Fruit fly (Drosophila melanogaster) S2 (cell line): ENCODE data around the gene ninaE.

Experiments
- CG8478 ChIP-seq: fragments of >200 bp; optimal IDR thresholded peaks from 2 replicates; lab custom pipeline; 2018
- CTCF ChIP-seq, 2 experiments: fragments of >200 bp; optimal IDR thresholded peaks; 2 replicates each; lab custom pipeline; 2018

DNA sequence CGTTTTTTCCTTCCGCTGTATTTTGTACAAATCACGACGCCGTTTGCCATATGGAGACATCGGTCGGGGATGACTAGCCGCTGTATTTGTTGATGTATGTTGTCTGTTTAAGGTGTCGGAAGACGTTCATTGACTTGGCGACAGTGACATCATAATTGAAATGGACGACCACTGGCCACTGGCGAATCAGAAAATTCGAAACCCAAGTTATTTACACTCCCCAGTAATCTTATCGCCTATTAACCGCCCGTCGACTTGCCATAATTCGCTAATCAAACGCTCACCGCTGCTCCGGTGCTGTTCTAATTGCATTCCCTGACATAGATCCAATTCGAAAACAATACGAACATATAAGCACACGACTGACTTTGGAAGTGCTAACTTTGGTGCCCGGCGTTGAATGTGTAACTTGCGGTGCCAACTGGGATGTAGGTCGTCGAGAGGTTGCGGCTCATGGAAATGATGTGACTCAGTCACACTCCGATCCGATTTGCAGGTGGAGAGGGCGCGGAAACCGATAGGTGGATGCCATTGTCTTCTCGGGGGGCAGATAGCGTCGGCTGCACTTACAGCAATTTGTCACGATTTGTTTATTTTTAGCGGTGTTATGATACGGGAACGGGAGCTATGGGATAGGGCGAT lies 21.7 kb upstream of the ninaE start:
- TF ChIP-seq CG8478 (lab: Kevin White, UChicago) (no peak), CTCF (optimal IDR thresholded peaks at IDR 0.05; lab: Kevin White, UChicago) (no peak)
